Worm (Caenorhabditis elegans) whole organism, early embryonic: ENCODE measurements around the gene cnx-1.

Experiments
- B0310.2 ChIP-seq: sonication (generic microtip); optimal IDR thresholded peaks from 2 replicates; lab custom pipeline; 2016; ENCODE audit warnings: mild to moderate bottlenecking, missing genetic modification characterization, missing compliant biosample characterization
- ama-1 ChIP-seq: fragments of 150-350 bp; optimal IDR thresholded peaks from 2 replicates; lab custom pipeline; 2014
- ceh-36 ChIP-seq: sonication (generic microtip); optimal IDR thresholded peaks from 2 replicates; lab custom pipeline; 2016; ENCODE audit warnings: missing genetic modification characterization, inconsistent platforms, missing compliant biosample characterization
- ets-7 ChIP-seq: sonication (generic microtip); optimal IDR thresholded peaks from 2 replicates; lab custom pipeline; 2016; ENCODE audit warnings: missing genotype, missing genetic modification characterization, missing compliant biosample characterization
- flt-1 ChIP-seq: fragments of 200-800 bp; sonication (Bioruptor generic); IDR thresholded peaks from 2 replicates; pipeline ENCODE4 v1.3.6; 2022; ENCODE audit warnings: missing genetic modification characterization, missing compliant biosample characterization
- hmg-4 ChIP-seq: fragments of 200-800 bp; sonication (Bioruptor generic); optimal IDR thresholded peaks from 2 replicates; lab custom pipeline; 2018; ENCODE audit warnings: mild to moderate bottlenecking, missing genetic modification characterization, missing compliant biosample characterization
- hnd-1 ChIP-seq: sonication (generic microtip); optimal IDR thresholded peaks from 2 replicates; lab custom pipeline; 2016; ENCODE audit warnings: missing genetic modification characterization, missing compliant biosample characterization
- pes-1 ChIP-seq: fragments of 200-800 bp; sonication (Bioruptor generic); IDR thresholded peaks from 2 replicates; pipeline ENCODE4 v1.3.6; 2022; ENCODE audit warnings: missing genetic modification reagents, missing genetic modification characterization, missing compliant biosample characterization

- TF ChIP-seq ama-1 (no peak), ets-7 (no peak), B0310.2 (tag; lab: Kevin White, UChicago) (no peak), flt-1 (GFP tag; lab: Robert Waterston, UW) (no peak), ceh-36 (tag; lab: Kevin White, UChicago) (no peak), hmg-4 (no peak), pes-1 (no peak), hnd-1 (tag; lab: Kevin White, UChicago) (no peak)
Observed at ce11 chrIII:9813146-9813545, 3.8 kb downstream of the cnx-1 start, which contains the start of gene ZK632.14.
